Worm (Caenorhabditis elegans): Measurements from ENCODE around the gene fbxa-136.

ce11 chrV:17538279-17538896 lies 17.6 kb downstream of the fbxa-136 start, which contains the start of gene C18D4.6:
- TF ChIP-seq unc-62 (GFP tag; optimal IDR thresholded peaks at IDR 0.05): no peak
- TF ChIP-seq unc-39 (tag; optimal IDR thresholded peaks at IDR 0.05): no peak
- no peak for TF ChIP-seq mep-1 (tag; optimal IDR thresholded peaks at IDR 0.05)
- no peak for TF ChIP-seq nhr-76 (tag; optimal IDR thresholded peaks at IDR 0.05)
- TF ChIP-seq lin-13 (tag; optimal IDR thresholded peaks at IDR 0.05): no peak
- no peak for TF ChIP-seq pha-4 (tag; optimal IDR thresholded peaks at IDR 0.05)
- TF ChIP-seq M03D4.4 (tag; optimal IDR thresholded peaks at IDR 0.05): no peak
- TF ChIP-seq nhr-2 (tag; optimal IDR thresholded peaks at IDR 0.05): no peak
- TF ChIP-seq ztf-11 (tag; optimal IDR thresholded peaks at IDR 0.05): no peak

All from whole organism, mixed stage, embryonic.